Worm (Caenorhabditis elegans) whole organism, L4 larva: ENCODE data around the gene dct-15.

ENCODE experiments used
- ZK546.5 ChIP-seq, 2 experiments: sonication (generic microtip); optimal IDR thresholded peaks; 2 replicates each; lab custom pipeline; 2017; ENCODE audit warnings: missing biosample characterization in 2 of 2, missing genetic modification characterization in 2 of 2
- ceh-62 ChIP-seq: sonication (generic microtip); optimal IDR thresholded peaks from 2 replicates; lab custom pipeline; 2017; ENCODE audit warnings: missing biosample characterization, missing genetic modification characterization
- hlh-30 ChIP-seq: sonication (generic microtip); optimal IDR thresholded peaks from 2 replicates; lab custom pipeline; 2017; ENCODE audit warnings: antibody characterized with exemption, mild to moderate bottlenecking, missing genetic modification characterization, missing compliant biosample characterization; ENCODE audit not compliant: insufficient read depth
- lin-39 ChIP-seq: fragments of 150-350 bp; optimal IDR thresholded peaks from 2 replicates; lab custom pipeline; 2014; ENCODE audit warnings: missing biosample characterization, missing genetic modification reagents, missing genetic modification characterization
- mxl-2 ChIP-seq: fragments of 200-800 bp; sonication (Bioruptor generic); conservative IDR thresholded peaks from 2 replicates; pipeline ENCODE4 v1.3.6; 2022; ENCODE audit warnings: missing genetic modification reagents, missing genetic modification characterization, missing compliant biosample characterization
- set-16 ChIP-seq: fragments of 200-800 bp; sonication (Bioruptor generic); IDR thresholded peaks from 2 replicates; pipeline ENCODE4 v1.3.6; 2022; ENCODE audit warnings: missing genetic modification reagents, missing genetic modification characterization, missing compliant biosample characterization

- no peak for TF ChIP-seq hlh-30 (tag; lab: Kevin White, UChicago)
- TF ChIP-seq ceh-62 (tag; lab: Kevin White, UChicago), result no peak
- TF ChIP-seq ZK546.5 (tag; optimal IDR thresholded peaks at IDR 0.05; lab: Kevin White, UChicago), result no peak
- TF ChIP-seq lin-39 (tag; lab: Kevin White, UChicago), result no peak
- TF ChIP-seq mxl-2 (GFP tag; lab: Robert Waterston, UW), result no peak
- no peak for TF ChIP-seq set-16
Measured at ce11 chrIV:9762667-9763173, 47.8 kb downstream of the dct-15 start.
